Worm (Caenorhabditis elegans): ENCODE results near the gene bbln-1.

- no peak for TF ChIP-seq elt-3 (tag; optimal IDR thresholded peaks at IDR 0.05)
- no peak for TF ChIP-seq nhr-12 (tag; optimal IDR thresholded peaks at IDR 0.05)
- no peak for TF ChIP-seq lin-32 (GFP tag; optimal IDR thresholded peaks at IDR 0.05)
- TF ChIP-seq elt-1 (tag; optimal IDR thresholded peaks at IDR 0.05; ENCODE audit: borderline replicate concordance, insufficient read depth) = no peak
- no peak for TF ChIP-seq unc-62 (GFP tag; optimal IDR thresholded peaks at IDR 0.05)
- no peak for TF ChIP-seq nhr-28 (tag; optimal IDR thresholded peaks at IDR 0.05)
- TF ChIP-seq unc-39 (tag; optimal IDR thresholded peaks at IDR 0.05) = no peak
- TF ChIP-seq sptf-1 (tag; optimal IDR thresholded peaks at IDR 0.05) = no peak
- TF ChIP-seq unc-120 (tag; optimal IDR thresholded peaks at IDR 0.05; ENCODE audit: poor library complexity, severe bottlenecking) = no peak
- TF ChIP-seq zip-8 (tag; optimal IDR thresholded peaks at IDR 0.05) = no peak
- no peak for TF ChIP-seq lin-13 (tag; optimal IDR thresholded peaks at IDR 0.05)
- no peak for TF ChIP-seq snpc-4 (tag; optimal IDR thresholded peaks at IDR 0.05)
- no peak for TF ChIP-seq nhr-76 (tag; optimal IDR thresholded peaks at IDR 0.05)
- no peak for TF ChIP-seq lsy-2 (tag; optimal IDR thresholded peaks at IDR 0.05)
Measured at ce11 chrX:3115134-3116032, 36.9 kb downstream of the bbln-1 start.

Measured in whole organism, mixed stage, embryonic.